Fruit fly (Drosophila melanogaster): Measurements from ENCODE around the gene Ctps.

DNA sequence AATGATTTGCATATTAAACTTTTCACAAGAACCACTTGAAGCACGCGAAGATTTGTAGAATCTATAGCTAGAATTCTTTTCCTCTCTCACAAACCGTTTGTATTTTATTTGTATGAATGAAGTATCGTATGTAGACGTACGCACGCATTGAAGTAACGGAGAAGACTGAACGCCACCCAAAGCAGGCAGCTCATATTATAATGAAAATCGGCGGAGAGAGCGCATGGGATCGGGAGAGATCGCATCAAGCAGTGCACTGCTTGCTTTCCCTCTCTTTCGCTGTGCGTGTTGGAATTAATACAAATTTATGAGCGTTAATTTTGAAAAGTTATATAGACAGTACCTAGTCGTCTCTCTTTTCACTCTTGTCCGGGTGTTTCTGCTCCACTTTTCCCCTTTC is 18.4 kb upstream of the Ctps start:
- TF ChIP-seq Abd-B (GFP tag; optimal IDR thresholded peaks at IDR 0.05) (no peak), Hnf4 (GFP tag; optimal IDR thresholded peaks at IDR 0.05) (no peak), h (GFP tag; optimal IDR thresholded peaks at IDR 0.05) (no peak), rgr (GFP tag; optimal IDR thresholded peaks at IDR 0.05) (no peak)

All from whole organism, wandering third instar larva.